Worm (Caenorhabditis elegans) whole organism, L4 larva: ENCODE measurements around the gene cest-28.
A peak's percentile ranks its signal among the peaks of the same experiment; 100 is the strongest.

Source experiments
- D1046.2 ChIP-seq: fragments of 200-800 bp; sonication (Bioruptor generic); IDR thresholded peaks from 2 replicates; pipeline ENCODE4 v1.3.6; 2022; ENCODE audit warnings: missing genetic modification characterization, missing compliant biosample characterization
- F10B5.3 ChIP-seq: sonication (generic microtip); optimal IDR thresholded peaks from 2 replicates; lab custom pipeline; 2016; ENCODE audit warnings: mild to moderate bottlenecking, missing genetic modification characterization, missing compliant biosample characterization
- Y48G9A.11 ChIP-seq: fragments of 200-800 bp; sonication (Bioruptor generic); IDR thresholded peaks from 2 replicates; pipeline ENCODE4 v1.3.6; 2022; ENCODE audit warnings: missing genetic modification reagents, missing genetic modification characterization, missing compliant biosample characterization
- Y5F2A.4 ChIP-seq: fragments of 200-800 bp; sonication (Bioruptor generic); optimal IDR thresholded peaks from 2 replicates; lab custom pipeline; 2018; ENCODE audit warnings: mild to moderate bottlenecking, missing genetic modification characterization, missing compliant biosample characterization
- Y75B8A.6 ChIP-seq: fragments of 200-800 bp; sonication (Bioruptor generic); IDR thresholded peaks from 2 replicates; pipeline ENCODE4 v1.3.6; 2022; ENCODE audit warnings: missing genetic modification reagents, missing genetic modification characterization, missing compliant biosample characterization
- ZK546.5 ChIP-seq, 2 experiments: sonication (generic microtip); optimal IDR thresholded peaks; 2 replicates each; lab custom pipeline; 2017; ENCODE audit warnings: missing biosample characterization in 2 of 2, missing genetic modification characterization in 2 of 2
- arid-1 ChIP-seq: fragments of 200-800 bp; sonication (Bioruptor generic); conservative IDR thresholded peaks from 2 replicates; pipeline ENCODE4 v1.3.6; 2022; ENCODE audit warnings: missing genetic modification reagents, missing genetic modification characterization, missing compliant biosample characterization
- attf-4 ChIP-seq: sonication (generic microtip); optimal IDR thresholded peaks from 3 replicates; lab custom pipeline; 2017; ENCODE audit warnings: missing biosample characterization, missing genetic modification characterization
- ceh-20 ChIP-seq: fragments of 200-800 bp; sonication (Bioruptor generic); IDR thresholded peaks from 2 replicates; pipeline ENCODE4 v1.3.6; 2022; ENCODE audit warnings: missing genetic modification reagents, missing genetic modification characterization, missing compliant biosample characterization
- ceh-62 ChIP-seq: sonication (generic microtip); optimal IDR thresholded peaks from 2 replicates; lab custom pipeline; 2017; ENCODE audit warnings: missing biosample characterization, missing genetic modification characterization
- ces-1 ChIP-seq: fragments of 150-350 bp; sonication (generic microtip); optimal IDR thresholded peaks from 4 replicates; lab custom pipeline; 2014; ENCODE audit warnings: missing biosample characterization, missing genetic modification reagents, missing genetic modification characterization
- ctbp-1 ChIP-seq: fragments of 200-800 bp; sonication (Bioruptor generic); IDR thresholded peaks from 2 replicates; pipeline ENCODE4 v1.3.6; 2022; ENCODE audit warnings: missing genetic modification reagents, missing genetic modification characterization, missing compliant biosample characterization
- daf-16 ChIP-seq, 3 experiments: sonication (generic microtip); optimal IDR thresholded peaks; 2 replicates each; lab custom pipeline; 2016 to 2017; ENCODE audit warnings: missing genetic modification characterization in 3 of 3, missing genetic modification reagents in 3 of 3, mild to moderate bottlenecking in 2 of 3, missing compliant biosample characterization in 2 of 3, missing biosample characterization in 1 of 3, moderate library complexity in 1 of 3
- dmd-6 ChIP-seq: fragments of 200-800 bp; sonication (Bioruptor generic); IDR thresholded peaks from 2 replicates; pipeline ENCODE4 v1.3.6; 2022; ENCODE audit warnings: missing genetic modification reagents, missing genetic modification characterization, missing compliant biosample characterization
- dmd-8 ChIP-seq: fragments of 200-800 bp; sonication (Bioruptor generic); IDR thresholded peaks from 2 replicates; pipeline ENCODE4 v1.3.6; 2022; ENCODE audit warnings: missing genetic modification characterization, missing compliant biosample characterization
- dmd-9 ChIP-seq: fragments of 200-800 bp; sonication (Bioruptor generic); IDR thresholded peaks from 2 replicates; pipeline ENCODE4 v1.3.6; 2022; ENCODE audit warnings: missing genetic modification reagents, missing genetic modification characterization, missing compliant biosample characterization
- dpl-1 ChIP-seq: fragments of 150-350 bp; optimal IDR thresholded peaks from 2 replicates; lab custom pipeline; 2014; ENCODE audit warnings: missing biosample characterization, missing genetic modification reagents, missing genetic modification characterization
- dve-1 ChIP-seq: sonication (generic microtip); optimal IDR thresholded peaks from 2 replicates; lab custom pipeline; 2017; ENCODE audit warnings: antibody characterized with exemption, mild to moderate bottlenecking, missing genetic modification characterization, missing compliant biosample characterization; ENCODE audit not compliant: insufficient read depth
- egl-27 ChIP-seq: sonication (generic microtip); optimal IDR thresholded peaks from 3 replicates; lab custom pipeline; 2017; ENCODE audit warnings: missing biosample characterization, missing genetic modification reagents, missing genetic modification characterization
- egl-43 ChIP-seq: fragments of 200-800 bp; sonication (Bioruptor generic); IDR thresholded peaks from 2 replicates; pipeline ENCODE4 v1.3.6; 2022; ENCODE audit warnings: missing genetic modification reagents, missing genetic modification characterization, missing compliant biosample characterization
- gei-8 ChIP-seq: fragments of 200-800 bp; sonication (Bioruptor generic); optimal IDR thresholded peaks from 2 replicates; lab custom pipeline; 2018; ENCODE audit warnings: mild to moderate bottlenecking, missing genetic modification characterization, missing compliant biosample characterization
- hif-1 ChIP-seq, 2 experiments: sonication (generic microtip); optimal IDR thresholded peaks; 2 replicates each; lab custom pipeline; 2016 to 2017; ENCODE audit warnings: missing compliant biosample characterization in 2 of 2, missing genetic modification characterization in 2 of 2, missing genetic modification reagents in 2 of 2, missing genotype in 2 of 2, mild to moderate bottlenecking in 1 of 2
- hlh-11 ChIP-seq: fragments of 200-800 bp; sonication (Bioruptor generic); optimal IDR thresholded peaks from 2 replicates; lab custom pipeline; 2018; ENCODE audit warnings: mild to moderate bottlenecking, missing genetic modification characterization, missing compliant biosample characterization
- hlh-30 ChIP-seq: sonication (generic microtip); optimal IDR thresholded peaks from 2 replicates; lab custom pipeline; 2017; ENCODE audit warnings: antibody characterized with exemption, mild to moderate bottlenecking, missing genetic modification characterization, missing compliant biosample characterization; ENCODE audit not compliant: insufficient read depth
- jun-1 ChIP-seq: fragments of 150-350 bp; optimal IDR thresholded peaks from 2 replicates; lab custom pipeline; 2014; ENCODE audit warnings: missing biosample characterization, missing genetic modification reagents, missing genetic modification characterization
- lim-7 ChIP-seq: fragments of 200-800 bp; sonication (Bioruptor generic); IDR thresholded peaks from 2 replicates; pipeline ENCODE4 v1.3.6; 2022; ENCODE audit warnings: missing genetic modification characterization, missing compliant biosample characterization
- lin-1 ChIP-seq: fragments of 200-800 bp; sonication (Bioruptor generic); IDR thresholded peaks from 2 replicates; pipeline ENCODE4 v1.3.6; 2022; ENCODE audit warnings: missing genetic modification reagents, missing genetic modification characterization, missing compliant biosample characterization
- lin-13 ChIP-seq: fragments of 150-350 bp; optimal IDR thresholded peaks from 2 replicates; lab custom pipeline; 2014; ENCODE audit warnings: missing biosample characterization, missing genetic modification reagents, missing genetic modification characterization
- lin-29 ChIP-seq: fragments of 200-800 bp; sonication (Bioruptor generic); IDR thresholded peaks from 2 replicates; pipeline ENCODE4 v1.3.6; 2022; ENCODE audit warnings: missing genetic modification reagents, missing genetic modification characterization, missing compliant biosample characterization
- lin-39 ChIP-seq: fragments of 150-350 bp; optimal IDR thresholded peaks from 2 replicates; lab custom pipeline; 2014; ENCODE audit warnings: missing biosample characterization, missing genetic modification reagents, missing genetic modification characterization
- madf-9 ChIP-seq: fragments of 200-800 bp; sonication (Bioruptor generic); conservative IDR thresholded peaks from 2 replicates; pipeline ENCODE4 v1.3.6; 2022; ENCODE audit warnings: missing genetic modification reagents, missing genetic modification characterization, missing compliant biosample characterization
- mes-2 ChIP-seq: sonication (generic microtip); optimal IDR thresholded peaks from 2 replicates; lab custom pipeline; 2016; ENCODE audit warnings: missing genotype, mild to moderate bottlenecking, missing genetic modification characterization, missing compliant biosample characterization; ENCODE audit not compliant: poor library complexity, severe bottlenecking
- nhr-111 ChIP-seq: fragments of 200-800 bp; sonication (Bioruptor generic); optimal IDR thresholded peaks from 2 replicates; lab custom pipeline; 2018; ENCODE audit warnings: mild to moderate bottlenecking, missing genetic modification characterization, missing compliant biosample characterization
- nhr-237 ChIP-seq: sonication (generic microtip); optimal IDR thresholded peaks from 2 replicates; lab custom pipeline; 2017; ENCODE audit warnings: missing biosample characterization, missing genetic modification characterization
- nhr-25 ChIP-seq: sonication (generic microtip); optimal IDR thresholded peaks from 2 replicates; lab custom pipeline; 2017; ENCODE audit warnings: missing genetic modification characterization, mild to moderate bottlenecking, missing compliant biosample characterization, antibody characterized with exemption, moderate library complexity, borderline replicate concordance; ENCODE audit not compliant: insufficient read depth
- nhr-6 ChIP-seq: fragments of 150-350 bp; optimal IDR thresholded peaks from 2 replicates; lab custom pipeline; 2014; ENCODE audit warnings: missing biosample characterization, missing genetic modification characterization
- pha-4 ChIP-seq, 2 experiments: fragments of 150-350 bp in 1 of 2; fragments of 200-800 bp in 1 of 2; sonication (Bioruptor generic) in 1 of 2; IDR thresholded peaks in 1 of 2; optimal IDR thresholded peaks in 1 of 2; 2 replicates each; pipeline versions ENCODE4 v1.3.6 to Lab custom; 2014 to 2022; ENCODE audit warnings: missing genetic modification characterization in 2 of 2, missing genetic modification reagents in 2 of 2, missing biosample characterization in 1 of 2, missing compliant biosample characterization in 1 of 2
- pqm-1 ChIP-seq: sonication (generic microtip); optimal IDR thresholded peaks from 2 replicates; lab custom pipeline; 2017; ENCODE audit warnings: missing biosample characterization, missing genetic modification characterization
- set-16 ChIP-seq: fragments of 200-800 bp; sonication (Bioruptor generic); IDR thresholded peaks from 2 replicates; pipeline ENCODE4 v1.3.6; 2022; ENCODE audit warnings: missing genetic modification reagents, missing genetic modification characterization, missing compliant biosample characterization
- snpc-1.2 ChIP-seq: fragments of 200-800 bp; sonication (Bioruptor generic); IDR thresholded peaks from 2 replicates; pipeline ENCODE4 v1.3.6; 2022; ENCODE audit warnings: missing genetic modification reagents, missing genetic modification characterization, missing compliant biosample characterization
- tag-97 ChIP-seq: fragments of 200-800 bp; sonication (Bioruptor generic); IDR thresholded peaks from 2 replicates; pipeline ENCODE4 v1.3.6; 2022; ENCODE audit warnings: missing genetic modification characterization, missing compliant biosample characterization
- tra-1 ChIP-seq: fragments of 200-800 bp; sonication (Bioruptor generic); IDR thresholded peaks from 2 replicates; pipeline ENCODE4 v1.3.6; 2022; ENCODE audit warnings: missing genetic modification reagents, missing genetic modification characterization, missing compliant biosample characterization
- unc-130 ChIP-seq: sonication (generic microtip); optimal IDR thresholded peaks from 2 replicates; lab custom pipeline; 2016; ENCODE audit warnings: missing genetic modification reagents, missing genetic modification characterization, missing compliant biosample characterization
- vab-7 ChIP-seq: fragments of 200-800 bp; sonication (Bioruptor generic); IDR thresholded peaks from 2 replicates; pipeline ENCODE4 v1.3.6; 2022; ENCODE audit warnings: missing genetic modification reagents, missing genetic modification characterization, missing compliant biosample characterization
- zag-1 ChIP-seq: fragments of 150-350 bp; optimal IDR thresholded peaks from 2 replicates; lab custom pipeline; 2014; ENCODE audit warnings: missing biosample characterization, missing genetic modification characterization
- zfp-3 ChIP-seq: fragments of 200-800 bp; sonication (Bioruptor generic); conservative IDR thresholded peaks from 2 replicates; pipeline ENCODE4 v1.3.6; 2022; ENCODE audit warnings: missing genetic modification reagents, missing genetic modification characterization, missing compliant biosample characterization
- zip-11 ChIP-seq: fragments of 200-800 bp; sonication (Bioruptor generic); IDR thresholded peaks from 2 replicates; pipeline ENCODE4 v1.3.6; 2022; ENCODE audit warnings: missing genetic modification characterization, missing compliant biosample characterization
- zip-2 ChIP-seq: fragments of 150-350 bp; optimal IDR thresholded peaks from 2 replicates; lab custom pipeline; 2014; ENCODE audit warnings: missing biosample characterization, missing genetic modification characterization

Gene cest-28

DNA sequence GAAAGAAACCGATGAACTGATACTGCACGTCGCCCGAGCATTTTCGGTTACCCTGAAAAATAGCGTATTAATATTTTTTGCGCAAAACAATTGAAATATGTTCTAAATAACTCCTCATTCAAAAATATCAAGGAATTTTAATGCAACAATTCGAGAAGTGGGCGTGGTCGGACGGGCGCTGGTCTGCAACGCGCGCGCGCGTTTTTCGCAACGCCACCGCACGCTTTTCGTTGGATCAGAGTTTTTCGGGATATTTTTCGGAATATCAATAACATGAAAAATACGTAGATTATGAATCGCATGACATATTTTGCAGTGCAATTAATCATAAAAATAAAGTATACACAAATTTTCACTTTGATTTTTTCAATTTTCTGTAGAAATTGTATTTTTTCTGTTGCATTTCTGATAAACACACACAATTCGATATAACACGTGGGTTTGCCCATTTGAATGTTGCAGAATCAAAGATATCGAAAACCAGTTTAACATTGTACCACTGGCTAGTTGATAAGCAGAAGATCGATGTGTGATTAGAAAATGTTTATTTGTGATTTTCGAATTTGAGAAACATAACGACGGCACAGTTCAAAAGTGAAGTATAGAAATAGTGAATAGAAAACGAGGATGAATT lies 39.5 kb downstream of the cest-28 start, which contains the start of gene dlst-1 (continued):
- TF ChIP-seq lin-1 (GFP tag; lab: Robert Waterston, UW) (no peak), tra-1 (GFP tag; lab: Robert Waterston, UW) (no peak), Y48G9A.11 (GFP tag; lab: Robert Waterston, UW) (peak; percentile 79), zip-2 (no peak), nhr-25 (tag; lab: Kevin White, UChicago) (no peak), snpc-1.2 (GFP tag; lab: Robert Waterston, UW) (no peak), F10B5.3 (tag; lab: Kevin White, UChicago) (no peak), lin-13 (no peak), hlh-30 (no peak), ceh-20 (GFP tag; lab: Robert Waterston, UW) (no peak), attf-4 (tag; lab: Kevin White, UChicago) (no peak), unc-130 (GFP tag; lab: Kevin White, UChicago) (peak; percentile 33), pha-4 (GFP tag; IDR thresholded peaks at IDR 0.05; lab: Robert Waterston, UW) (0 out of 2 replicates have a peak, but pooled peaks have one; percentile 39), pha-4 (tag; optimal IDR thresholded peaks at IDR 0.05; lab: Kevin White, UChicago) (no peak), dpl-1 (peak; percentile 33), mes-2 (tag; lab: Kevin White, UChicago) (peak; percentile 79), egl-43 (no peak), zfp-3 (GFP tag; lab: Robert Waterston, UW) (no peak), Y75B8A.6 (GFP tag; lab: Robert Waterston, UW) (no peak), lim-7 (GFP tag; lab: Robert Waterston, UW) (no peak), tag-97 (no peak), dve-1 (tag; lab: Kevin White, UChicago) (peak; percentile 45), pqm-1 (tag; lab: Kevin White, UChicago) (no peak), madf-9 (GFP tag; lab: Robert Waterston, UW) (no peak), lin-29 (GFP tag; lab: Robert Waterston, UW) (no peak), dmd-8 (GFP tag; lab: Robert Waterston, UW) (no peak), nhr-111 (GFP tag; lab: Kevin White, UChicago) (no peak), gei-8 (GFP tag; lab: Kevin White, UChicago) (no peak), ceh-62 (tag; lab: Kevin White, UChicago) (no peak), hlh-11 (tag; lab: Kevin White, UChicago) (peak; percentile 34), nhr-6 (tag; lab: Kevin White, UChicago) (no peak), dmd-9 (no peak), ctbp-1 (GFP tag; lab: Robert Waterston, UW) (no peak), egl-27 (tag; lab: Kevin White, UChicago) (no peak), arid-1 (GFP tag; lab: Robert Waterston, UW) (no peak), dmd-6 (GFP tag; lab: Robert Waterston, UW) (0 out of 2 replicates have a peak, but pooled peaks have one; percentile 23), zip-11 (GFP tag; lab: Robert Waterston, UW) (no peak), Y5F2A.4 (GFP tag; lab: Kevin White, UChicago) (no peak), set-16 (GFP tag; lab: Robert Waterston, UW) (peak; percentile 27; the same call in 1 of the 2 replicates), D1046.2 (GFP tag; lab: Robert Waterston, UW) (no peak), lin-39 (tag; lab: Kevin White, UChicago) (no peak), zag-1 (tag; lab: Kevin White, UChicago) (no peak), daf-16 (GFP tag; optimal IDR thresholded peaks at IDR 0.05; lab: Kevin White, UChicago) (peak in 1 of 2 experiments; percentile 13), daf-16 (tag; optimal IDR thresholded peaks at IDR 0.05; lab: Kevin White, UChicago) (peak; percentile 53), ces-1 (GFP tag; lab: Kevin White, UChicago) (no peak), jun-1 (tag; lab: Kevin White, UChicago) (no peak), vab-7 (GFP tag; lab: Robert Waterston, UW) (no peak), ZK546.5 (tag; optimal IDR thresholded peaks at IDR 0.05; lab: Kevin White, UChicago) (no peak), nhr-237 (tag; lab: Kevin White, UChicago) (no peak), hif-1 (tag; optimal IDR thresholded peaks at IDR 0.05; lab: Kevin White, UChicago) (no peak)
